Fruit fly (Drosophila melanogaster) whole organism, embryonic: ENCODE results near the gene CG2617.

ENCODE experiments used
- Ada2b ChIP-seq: fragments of 200-800 bp; sonication (Bioruptor generic); IDR thresholded peaks from 2 replicates; pipeline ENCODE4 v1.3.6; 2022; ENCODE audit warnings: missing biosample characterization, missing genetic modification characterization
- Adf1 ChIP-seq: fragments of 200-800 bp; sonication (Bioruptor generic); IDR thresholded peaks from 2 replicates; pipeline ENCODE4 v1.3.6; 2022; ENCODE audit warnings: missing biosample characterization, missing genetic modification characterization
- Bgb ChIP-seq: fragments of 200-800 bp; sonication (Bioruptor generic); IDR thresholded peaks from 2 replicates; pipeline ENCODE4 v1.3.6; 2022; ENCODE audit warnings: missing biosample characterization, missing genetic modification characterization; ENCODE audit not compliant: partially characterized antibody
- Blimp-1 ChIP-seq: fragments of 200-800 bp; sonication (Bioruptor generic); optimal IDR thresholded peaks from 3 replicates; lab custom pipeline; 2018; ENCODE audit warnings: missing biosample characterization, missing genetic modification characterization, mild to moderate bottlenecking, moderate library complexity, missing genetic modification reagents
- Bteb2 ChIP-seq: fragments of 200-800 bp; sonication (Bioruptor generic); optimal IDR thresholded peaks from 2 replicates; lab custom pipeline; 2016; ENCODE audit warnings: missing biosample characterization, missing genetic modification characterization
- CG10979 ChIP-seq: fragments of 200-800 bp; sonication (Bioruptor generic); optimal IDR thresholded peaks from 2 replicates; lab custom pipeline; 2018; ENCODE audit warnings: missing biosample characterization, mild to moderate bottlenecking, missing genetic modification characterization, moderate library complexity
- CG11247 ChIP-seq: fragments of 200-800 bp; sonication (Bioruptor generic); IDR thresholded peaks from 2 replicates; pipeline ENCODE4 v1.3.6; 2022; ENCODE audit warnings: missing biosample characterization, missing genetic modification characterization
- CG11456 ChIP-seq: fragments of 200-800 bp; sonication (Bioruptor generic); IDR thresholded peaks from 3 replicates; pipeline ENCODE4 v1.3.6; 2022; ENCODE audit warnings: missing biosample characterization, missing genetic modification characterization
- CG14014 ChIP-seq: fragments of 200-800 bp; sonication (Bioruptor generic); IDR thresholded peaks from 2 replicates; pipeline ENCODE4 v1.3.6; 2022; ENCODE audit warnings: missing biosample characterization, missing genetic modification characterization
- CG18599 ChIP-seq: fragments of 200-800 bp; sonication (Bioruptor generic); optimal IDR thresholded peaks from 3 replicates; lab custom pipeline; 2017; ENCODE audit warnings: missing biosample characterization, missing genetic modification characterization, mild to moderate bottlenecking, moderate library complexity, missing genetic modification reagents
- CG2678 ChIP-seq: fragments of 200-800 bp; sonication (Bioruptor generic); optimal IDR thresholded peaks from 3 replicates; lab custom pipeline; 2019; ENCODE audit warnings: missing biosample characterization, mild to moderate bottlenecking, missing genetic modification characterization, moderate library complexity
- CG30020 ChIP-seq: fragments of 200-800 bp; optimal IDR thresholded peaks from 2 replicates; lab custom pipeline; 2019; ENCODE audit warnings: missing biosample characterization, mild to moderate bottlenecking, missing genetic modification characterization, moderate library complexity
- CG31224 ChIP-seq: fragments of 200-800 bp; sonication (Bioruptor generic); IDR thresholded peaks from 2 replicates; pipeline ENCODE4 v1.3.6; 2022; ENCODE audit warnings: missing biosample characterization, missing genetic modification characterization
- CG32532 ChIP-seq: fragments of 200-800 bp; sonication (Bioruptor generic); IDR thresholded peaks from 2 replicates; pipeline ENCODE4 v1.3.6; 2022; ENCODE audit warnings: missing biosample characterization, missing genetic modification characterization
- CG32772 ChIP-seq: fragments of 200-800 bp; sonication (Bioruptor generic); IDR thresholded peaks from 2 replicates; pipeline ENCODE4 v1.3.6; 2022; ENCODE audit warnings: missing biosample characterization, missing genetic modification characterization
- CG3995 ChIP-seq: fragments of 200-800 bp; sonication (Bioruptor generic); optimal IDR thresholded peaks from 3 replicates; lab custom pipeline; 2016; ENCODE audit warnings: missing biosample characterization, missing genetic modification characterization
- CG9609 ChIP-seq: fragments of 200-800 bp; sonication (Bioruptor generic); optimal IDR thresholded peaks from 3 replicates; lab custom pipeline; 2016; ENCODE audit warnings: missing biosample characterization, missing genetic modification characterization
- CG9727 ChIP-seq: fragments of 200-800 bp; sonication (Bioruptor generic); optimal IDR thresholded peaks from 3 replicates; lab custom pipeline; 2017; ENCODE audit warnings: missing biosample characterization, mild to moderate bottlenecking, missing genetic modification characterization
- D19B ChIP-seq: fragments of 200-800 bp; sonication (Bioruptor generic); optimal IDR thresholded peaks from 2 replicates; lab custom pipeline; 2017; ENCODE audit warnings: missing biosample characterization, mild to moderate bottlenecking, missing genetic modification characterization
- Doc3 ChIP-seq: fragments of 200-800 bp; sonication (Bioruptor generic); IDR thresholded peaks from 3 replicates; pipeline ENCODE4 v1.3.6; 2022; ENCODE audit warnings: missing biosample characterization, missing genetic modification characterization; ENCODE audit not compliant: partially characterized antibody
- Ets65A ChIP-seq: fragments of 200-800 bp; sonication (Bioruptor generic); peaks from one replicate; lab custom pipeline; 2016; ENCODE audit warnings: missing biosample characterization, missing genetic modification characterization
- HLH4C ChIP-seq: fragments of 200-800 bp; sonication (Bioruptor generic); IDR thresholded peaks from 3 replicates; pipeline ENCODE4 v1.3.6; 2022; ENCODE audit warnings: missing biosample characterization, missing genetic modification characterization; ENCODE audit not compliant: partially characterized antibody
- HLHmδ ChIP-seq: fragments of 200-800 bp; sonication (Bioruptor generic); optimal IDR thresholded peaks from 2 replicates; lab custom pipeline; 2018; ENCODE audit warnings: missing biosample characterization, mild to moderate bottlenecking, missing genetic modification characterization, moderate library complexity
- HmgZ ChIP-seq: fragments of 200-800 bp; sonication (Bioruptor generic); optimal IDR thresholded peaks from 2 replicates; lab custom pipeline; 2018; ENCODE audit warnings: missing biosample characterization, mild to moderate bottlenecking, missing genetic modification characterization
- Hr39 ChIP-seq: fragments of >200 bp; optimal IDR thresholded peaks from 2 replicates; lab custom pipeline; 2017
- Hr78 ChIP-seq, 2 experiments: fragments of 200-800 bp in 1 of 2; fragments of >200 bp in 1 of 2; sonication (Bioruptor generic) in 1 of 2; optimal IDR thresholded peaks; 2 replicates each; lab custom pipeline; 2017 to 2019; ENCODE audit warnings: missing biosample characterization in 2 of 2, missing genetic modification characterization in 2 of 2, mild to moderate bottlenecking in 1 of 2, moderate library complexity in 1 of 2
- MESR4 ChIP-seq: fragments of 200-800 bp; sonication (Bioruptor generic); optimal IDR thresholded peaks from 2 replicates; lab custom pipeline; 2018; ENCODE audit warnings: missing biosample characterization, mild to moderate bottlenecking, missing genetic modification characterization, moderate library complexity
- Mrtf ChIP-seq: fragments of 200-800 bp; sonication (Bioruptor generic); IDR thresholded peaks from 3 replicates; pipeline ENCODE4 v1.3.6; 2022; ENCODE audit warnings: missing biosample characterization, missing genetic modification characterization
- Sin3A ChIP-seq: fragments of >200 bp; optimal IDR thresholded peaks from 2 replicates; lab custom pipeline; 2018
- Taf1 ChIP-seq: fragments of 200-800 bp; sonication (Bioruptor generic); IDR thresholded peaks from 2 replicates; pipeline ENCODE4 v1.3.6; 2022; ENCODE audit warnings: missing biosample characterization, missing genetic modification characterization
- Xbp1 ChIP-seq: fragments of 200-800 bp; sonication (Bioruptor generic); optimal IDR thresholded peaks from 3 replicates; lab custom pipeline; 2016; ENCODE audit warnings: missing biosample characterization, mild to moderate bottlenecking, missing genetic modification characterization
- Xrp1 ChIP-seq: fragments of 200-800 bp; sonication (Bioruptor generic); IDR thresholded peaks from 2 replicates; pipeline ENCODE4 v1.3.6; 2022; ENCODE audit warnings: missing biosample characterization, missing genetic modification characterization
- az2 ChIP-seq: fragments of 200-800 bp; sonication (Bioruptor generic); optimal IDR thresholded peaks from 3 replicates; lab custom pipeline; 2016; ENCODE audit warnings: missing biosample characterization, missing genetic modification characterization
- chif ChIP-seq, 2 experiments: fragments of 200-800 bp; sonication (Bioruptor generic); optimal IDR thresholded peaks; 3 replicates each; lab custom pipeline; 2016; ENCODE audit warnings: missing biosample characterization in 2 of 2, missing genetic modification characterization in 2 of 2
- esg ChIP-seq: fragments of 200-800 bp; sonication (Bioruptor generic); conservative IDR thresholded peaks from 2 replicates; pipeline ENCODE4 v1.3.6; 2022; ENCODE audit warnings: missing biosample characterization, missing genetic modification characterization
- fd64A ChIP-seq: fragments of 200-800 bp; sonication (Bioruptor generic); optimal IDR thresholded peaks from 3 replicates; lab custom pipeline; 2018; ENCODE audit warnings: missing biosample characterization, mild to moderate bottlenecking, missing genetic modification characterization
- fd96Cb ChIP-seq: fragments of 200-800 bp; sonication (Bioruptor generic); optimal IDR thresholded peaks from 2 replicates; lab custom pipeline; 2018; ENCODE audit warnings: missing biosample characterization, mild to moderate bottlenecking, missing genetic modification characterization, moderate library complexity
- ken ChIP-seq: fragments of 200-800 bp; sonication (Bioruptor generic); IDR thresholded peaks from 3 replicates; pipeline ENCODE4 v1.3.6; 2022; ENCODE audit warnings: missing biosample characterization, missing genetic modification characterization
- lilli ChIP-seq: fragments of 200-800 bp; sonication (Bioruptor generic); optimal IDR thresholded peaks from 3 replicates; lab custom pipeline; 2016; ENCODE audit warnings: missing biosample characterization, missing genetic modification characterization
- lmd ChIP-seq: fragments of 200-800 bp; sonication (Bioruptor generic); IDR thresholded peaks from 2 replicates; pipeline ENCODE4 v1.3.6; 2022; ENCODE audit warnings: missing biosample characterization, missing genetic modification characterization
- maf-S ChIP-seq: fragments of 200-800 bp; sonication (Bioruptor generic); optimal IDR thresholded peaks from 2 replicates; lab custom pipeline; 2016; ENCODE audit warnings: missing biosample characterization, missing genetic modification characterization
- mirr ChIP-seq: fragments of 200-800 bp; sonication (Bioruptor generic); optimal IDR thresholded peaks from 3 replicates; lab custom pipeline; 2018; ENCODE audit warnings: missing biosample characterization, mild to moderate bottlenecking, missing genetic modification characterization
- p53 ChIP-seq: fragments of 200-800 bp; sonication (Bioruptor generic); optimal IDR thresholded peaks from 2 replicates; lab custom pipeline; 2016; ENCODE audit warnings: missing biosample characterization, missing genetic modification characterization
- peb ChIP-seq: fragments of 200-800 bp; sonication (Bioruptor generic); IDR thresholded peaks from 2 replicates; pipeline ENCODE4 v1.3.6; 2022; ENCODE audit warnings: missing biosample characterization, missing genetic modification characterization
- pho ChIP-seq: fragments of 200-800 bp; sonication (Bioruptor generic); optimal IDR thresholded peaks from 2 replicates; lab custom pipeline; 2016; ENCODE audit warnings: missing biosample characterization, missing genetic modification characterization
- pnt ChIP-seq: fragments of 200-800 bp; sonication (Bioruptor generic); optimal IDR thresholded peaks from 3 replicates; lab custom pipeline; 2016; ENCODE audit warnings: missing biosample characterization, missing genetic modification characterization
- repo ChIP-seq: fragments of 200-800 bp; sonication (Bioruptor generic); optimal IDR thresholded peaks from 2 replicates; lab custom pipeline; 2016; ENCODE audit warnings: missing biosample characterization, missing genetic modification characterization
- sens ChIP-seq: fragments of 200-800 bp; sonication (Bioruptor generic); peaks from one replicate; lab custom pipeline; 2016; ENCODE audit warnings: missing biosample characterization, missing genetic modification characterization
- seq ChIP-seq: fragments of 200-800 bp; sonication (Bioruptor generic); IDR thresholded peaks from 2 replicates; pipeline ENCODE4 v1.3.6; 2022; ENCODE audit warnings: missing biosample characterization, missing genetic modification characterization
- tll ChIP-seq, 2 experiments: fragments of 200-800 bp in 1 of 2; fragments of >200 bp in 1 of 2; sonication (Bioruptor generic) in 1 of 2; optimal IDR thresholded peaks; 2 replicates each; lab custom pipeline; 2017 to 2019; ENCODE audit warnings: missing biosample characterization in 2 of 2, missing genetic modification characterization in 2 of 2, mild to moderate bottlenecking in 1 of 2, moderate library complexity in 1 of 2
- ttk ChIP-seq: fragments of 200-800 bp; sonication (Bioruptor generic); IDR thresholded peaks from 2 replicates; pipeline ENCODE4 v2.1.2; 2022; ENCODE audit warnings: missing biosample characterization, missing genetic modification characterization
- tup ChIP-seq: fragments of 200-800 bp; sonication (Bioruptor generic); optimal IDR thresholded peaks from 2 replicates; lab custom pipeline; 2016; ENCODE audit warnings: missing biosample characterization, mild to moderate bottlenecking, missing genetic modification characterization, moderate library complexity
- unpg ChIP-seq: fragments of 200-800 bp; sonication (Bioruptor generic); optimal IDR thresholded peaks from 3 replicates; lab custom pipeline; 2018; ENCODE audit warnings: missing biosample characterization, mild to moderate bottlenecking, missing genetic modification characterization, moderate library complexity
- zf30C ChIP-seq: fragments of 200-800 bp; sonication (Bioruptor generic); optimal IDR thresholded peaks from 3 replicates; lab custom pipeline; 2018; ENCODE audit warnings: missing biosample characterization, mild to moderate bottlenecking, missing genetic modification characterization

The CG2617 gene

DNA sequence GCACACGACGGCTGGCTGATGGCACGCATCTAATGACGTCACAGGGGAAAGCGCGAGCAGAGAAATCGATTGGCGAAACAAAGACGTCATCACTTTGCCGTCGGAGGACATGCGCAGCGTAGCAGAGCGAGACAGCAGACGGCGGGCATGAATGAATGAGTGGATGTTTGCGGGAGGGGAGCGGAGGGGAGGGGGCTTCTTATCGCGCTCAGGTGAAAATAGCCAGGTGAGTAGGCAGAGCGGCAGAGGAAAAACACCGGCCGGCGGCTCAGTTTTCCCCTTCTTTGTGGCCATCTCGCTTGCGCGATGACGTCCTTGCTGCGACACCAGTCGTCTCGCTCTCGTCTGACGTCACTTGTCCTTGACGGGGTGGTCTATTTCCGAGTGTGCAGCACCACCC is 37.8 kb downstream of the CG2617 start (continued):
- TF ChIP-seq CG3995 (GFP tag; lab: Kevin White, UChicago) (no peak), Hr39 (lab: Kevin White, UChicago) (peak; percentile 11), Ada2b (GFP tag; lab: Robert Waterston, UW) (no peak), mirr (GFP tag; lab: Kevin White, UChicago) (no peak), esg (no peak), CG11456 (no peak), maf-S (no peak), unpg (GFP tag; lab: Kevin White, UChicago) (no peak), tll (GFP tag; optimal IDR thresholded peaks at IDR 0.05; lab: Kevin White, UChicago) (no peak), Taf1 (GFP tag; lab: Robert Waterston, UW) (no peak), CG31224 (GFP tag; lab: Robert Waterston, UW) (no peak), lilli (GFP tag; lab: Kevin White, UChicago) (no peak), D19B (GFP tag; lab: Kevin White, UChicago) (no peak), Bgb (0 out of 2 replicates have a peak, but pooled peaks have one; percentile 8), Doc3 (no peak), Sin3A (no peak), HmgZ (no peak), tup (no peak), Mrtf (GFP tag; lab: Robert Waterston, UW) (no peak), CG32532 (GFP tag; lab: Robert Waterston, UW) (no peak), CG30020 (tag; lab: Kevin White, UChicago) (no peak), fd64A (GFP tag; lab: Kevin White, UChicago) (no peak), p53 (GFP tag; lab: Kevin White, UChicago) (no peak), ken (no peak), Bteb2 (GFP tag; lab: Kevin White, UChicago) (no peak), CG18599 (GFP tag; lab: Kevin White, UChicago) (peak; percentile 1), peb (GFP tag; lab: Robert Waterston, UW) (no peak), HLHmδ (GFP tag; lab: Kevin White, UChicago) (no peak), Adf1 (GFP tag; lab: Robert Waterston, UW) (peak; percentile 73), HLH4C (GFP tag; lab: Robert Waterston, UW) (no peak), repo (GFP tag; lab: Kevin White, UChicago) (no peak)

DNA sequence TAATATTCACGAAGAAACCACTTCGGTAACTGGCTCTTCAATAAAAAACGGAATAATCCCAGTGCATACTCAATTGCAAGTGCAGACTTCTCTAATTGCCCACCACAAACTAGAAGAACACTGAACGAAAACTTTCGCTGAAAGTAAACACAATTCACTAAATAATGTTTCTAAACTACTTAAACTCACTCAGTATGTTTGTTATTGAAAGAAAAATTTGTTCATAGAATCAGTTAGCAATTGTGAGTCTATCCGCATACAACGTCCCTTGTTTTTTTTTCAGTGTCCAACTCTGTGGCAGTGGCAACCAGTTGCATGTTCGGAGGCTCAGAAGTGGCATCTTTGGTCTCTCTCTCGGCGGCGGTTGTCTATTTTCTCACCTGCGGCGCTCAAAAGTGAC is 39.3 kb downstream of the CG2617 start:
- TF ChIP-seq MESR4 (GFP tag; lab: Kevin White, UChicago) (no peak), Blimp-1 (peak; percentile 39), pnt (GFP tag; lab: Kevin White, UChicago) (peak; percentile 20), sens (GFP tag; lab: Kevin White, UChicago) (peak; percentile 39), zf30C (no peak), Xrp1 (GFP tag; lab: Robert Waterston, UW) (peak; percentile 60), chif (GFP tag; optimal IDR thresholded peaks at IDR 0.05; lab: Kevin White, UChicago) (peak; percentile 17 to 21), Ets65A (GFP tag; lab: Kevin White, UChicago) (peak; percentile 34), CG11247 (GFP tag; lab: Robert Waterston, UW) (no peak), seq (GFP tag; lab: Robert Waterston, UW) (no peak), lmd (no peak), CG9727 (GFP tag; lab: Kevin White, UChicago) (peak; percentile 17), CG10979 (peak; percentile 40), CG14014 (GFP tag; lab: Robert Waterston, UW) (no peak), Xbp1 (GFP tag; lab: Kevin White, UChicago) (peak; percentile 15), CG2678 (tag; lab: Kevin White, UChicago) (no peak), pho (GFP tag; lab: Kevin White, UChicago) (no peak), CG9609 (peak; percentile 2), ttk (GFP tag; lab: Robert Waterston, UW) (no peak), fd96Cb (tag; lab: Kevin White, UChicago) (peak; percentile 22), az2 (GFP tag; lab: Kevin White, UChicago) (peak; percentile 16), Hr78 (GFP tag; optimal IDR thresholded peaks at IDR 0.05; lab: Kevin White, UChicago) (no peak), CG32772 (GFP tag; lab: Robert Waterston, UW) (0 out of 2 replicates have a peak, but pooled peaks have one; percentile 52)
